Worm (Caenorhabditis elegans) whole organism, L4 larva: ENCODE measurements around the gene clr-1.

Source experiments
- T20F7.1 ChIP-seq: fragments of 200-800 bp; sonication (Bioruptor generic); optimal IDR thresholded peaks from 2 replicates; lab custom pipeline; 2018; ENCODE audit warnings: mild to moderate bottlenecking, missing genetic modification characterization, missing compliant biosample characterization
- ZK546.5 ChIP-seq, 2 experiments: sonication (generic microtip); optimal IDR thresholded peaks; 2 replicates each; lab custom pipeline; 2017; ENCODE audit warnings: missing biosample characterization in 2 of 2, missing genetic modification characterization in 2 of 2
- ceh-62 ChIP-seq: sonication (generic microtip); optimal IDR thresholded peaks from 2 replicates; lab custom pipeline; 2017; ENCODE audit warnings: missing biosample characterization, missing genetic modification characterization
- dve-1 ChIP-seq: sonication (generic microtip); optimal IDR thresholded peaks from 2 replicates; lab custom pipeline; 2017; ENCODE audit warnings: antibody characterized with exemption, mild to moderate bottlenecking, missing genetic modification characterization, missing compliant biosample characterization; ENCODE audit not compliant: insufficient read depth
- jun-1 ChIP-seq: fragments of 150-350 bp; optimal IDR thresholded peaks from 2 replicates; lab custom pipeline; 2014; ENCODE audit warnings: missing biosample characterization, missing genetic modification reagents, missing genetic modification characterization
- lin-39 ChIP-seq: fragments of 150-350 bp; optimal IDR thresholded peaks from 2 replicates; lab custom pipeline; 2014; ENCODE audit warnings: missing biosample characterization, missing genetic modification reagents, missing genetic modification characterization
- madf-5 ChIP-seq, 2 experiments: fragments of 200-800 bp; sonication (Bioruptor generic); IDR thresholded peaks; 2 replicates each; pipeline ENCODE4 v1.3.6; 2022; ENCODE audit warnings: missing compliant biosample characterization in 2 of 2, missing genetic modification characterization in 2 of 2
- madf-9 ChIP-seq: fragments of 200-800 bp; sonication (Bioruptor generic); conservative IDR thresholded peaks from 2 replicates; pipeline ENCODE4 v1.3.6; 2022; ENCODE audit warnings: missing genetic modification reagents, missing genetic modification characterization, missing compliant biosample characterization
- nhr-237 ChIP-seq: sonication (generic microtip); optimal IDR thresholded peaks from 2 replicates; lab custom pipeline; 2017; ENCODE audit warnings: missing biosample characterization, missing genetic modification characterization
- pha-4 ChIP-seq, 2 experiments: fragments of 150-350 bp in 1 of 2; fragments of 200-800 bp in 1 of 2; sonication (Bioruptor generic) in 1 of 2; IDR thresholded peaks in 1 of 2; optimal IDR thresholded peaks in 1 of 2; 2 replicates each; pipeline versions ENCODE4 v1.3.6 to Lab custom; 2014 to 2022; ENCODE audit warnings: missing genetic modification characterization in 2 of 2, missing genetic modification reagents in 2 of 2, missing biosample characterization in 1 of 2, missing compliant biosample characterization in 1 of 2
- unc-62 ChIP-seq, 3 experiments: fragments of 150-350 bp in 1 of 3; sonication (generic microtip); optimal IDR thresholded peaks in 2 of 3; peaks in 1 of 3; 1 replicate in 1 of 3; 2 replicates in 2 of 3; lab custom pipeline; 2014 to 2017; ENCODE audit warnings: missing biosample characterization in 3 of 3, missing genetic modification characterization in 3 of 3, missing genetic modification reagents in 3 of 3, missing genotype in 1 of 3

ce11 chrII:5496375-5496774 lies 30.2 kb downstream of the clr-1 start, which contains the start of gene F12A10.1:
- TF ChIP-seq madf-5 (GFP tag; IDR thresholded peaks at IDR 0.05; lab: Robert Waterston, UW), result no peak
- TF ChIP-seq unc-62 (GFP tag; optimal IDR thresholded peaks at IDR 0.05 in 1 of 2; lab: Kevin White, UChicago), result no peak
- TF ChIP-seq unc-62 (tag; optimal IDR thresholded peaks at IDR 0.05; lab: Kevin White, UChicago), result no peak
- no peak for TF ChIP-seq ceh-62 (tag; lab: Kevin White, UChicago)
- no peak for TF ChIP-seq nhr-237
- TF ChIP-seq madf-9, result no peak
- no peak for TF ChIP-seq jun-1 (tag; lab: Kevin White, UChicago)
- no peak for TF ChIP-seq pha-4 (GFP tag; IDR thresholded peaks at IDR 0.05; lab: Robert Waterston, UW)
- TF ChIP-seq pha-4 (tag; optimal IDR thresholded peaks at IDR 0.05; lab: Kevin White, UChicago), result no peak
- no peak for TF ChIP-seq T20F7.1 (GFP tag; lab: Kevin White, UChicago)
- TF ChIP-seq dve-1 (tag; lab: Kevin White, UChicago), result no peak
- TF ChIP-seq ZK546.5 (tag; optimal IDR thresholded peaks at IDR 0.05; lab: Kevin White, UChicago), result no peak
- no peak for TF ChIP-seq lin-39 (tag; lab: Kevin White, UChicago)
